Worm (Caenorhabditis elegans) whole organism, L3 larva: Measurements from ENCODE around the gene ZC262.7.
"Not testable (repeated sequence)": the region's sequence is repeated elsewhere in the genome, so short reads cannot be mapped to it uniquely, and the experiment has no call there.

Experiments used
- R02D3.7 ChIP-seq: fragments of 150-350 bp; optimal IDR thresholded peaks from 2 replicates; lab custom pipeline; 2014; ENCODE audit warnings: missing biosample characterization, missing genetic modification characterization
- ZK546.5 ChIP-seq: sonication (generic microtip); optimal IDR thresholded peaks from 2 replicates; lab custom pipeline; 2017; ENCODE audit warnings: missing biosample characterization, missing genetic modification characterization
- aly-2 ChIP-seq: fragments of 150-350 bp; optimal IDR thresholded peaks from 2 replicates; lab custom pipeline; 2014; ENCODE audit warnings: missing biosample characterization, missing genetic modification characterization
- ama-1 ChIP-seq: fragments of 150-350 bp; optimal IDR thresholded peaks from 2 replicates; lab custom pipeline; 2018
- ceh-28 ChIP-seq: fragments of 150-350 bp; optimal IDR thresholded peaks from 2 replicates; lab custom pipeline; 2014; ENCODE audit warnings: missing biosample characterization, missing genetic modification reagents, missing genetic modification characterization
- ceh-82 ChIP-seq: fragments of 150-350 bp; optimal IDR thresholded peaks from 2 replicates; lab custom pipeline; 2014; ENCODE audit warnings: missing biosample characterization, missing genetic modification characterization
- daf-12 ChIP-seq: fragments of 150-350 bp; optimal IDR thresholded peaks from 2 replicates; lab custom pipeline; 2014; ENCODE audit warnings: missing biosample characterization, missing genetic modification reagents, missing genetic modification characterization
- egl-27 ChIP-seq: sonication (generic microtip); optimal IDR thresholded peaks from 4 replicates; lab custom pipeline; 2017; ENCODE audit warnings: missing biosample characterization, missing genetic modification reagents, missing genetic modification characterization
- elt-1 ChIP-seq: fragments of 150-350 bp; optimal IDR thresholded peaks from 2 replicates; lab custom pipeline; 2014; ENCODE audit warnings: missing biosample characterization, missing genetic modification characterization
- elt-2 ChIP-seq: sonication (generic microtip); optimal IDR thresholded peaks from 2 replicates; lab custom pipeline; 2016; ENCODE audit warnings: missing genetic modification reagents, mild to moderate bottlenecking, missing genetic modification characterization, missing compliant biosample characterization
- fos-1 ChIP-seq: fragments of 150-350 bp; optimal IDR thresholded peaks from 2 replicates; lab custom pipeline; 2014; ENCODE audit warnings: missing biosample characterization, missing genetic modification characterization
- jun-1 ChIP-seq: fragments of 150-350 bp; optimal IDR thresholded peaks from 2 replicates; lab custom pipeline; 2014; ENCODE audit warnings: missing biosample characterization, missing genetic modification reagents, missing genetic modification characterization
- lin-15B ChIP-seq: fragments of 150-350 bp; optimal IDR thresholded peaks from 2 replicates; lab custom pipeline; 2014; ENCODE audit warnings: missing biosample characterization, missing genetic modification characterization
- mdl-1 ChIP-seq: fragments of 150-350 bp; optimal IDR thresholded peaks from 2 replicates; lab custom pipeline; 2014; ENCODE audit warnings: missing biosample characterization, missing genetic modification characterization
- nfya-1 ChIP-seq: sonication (generic microtip); optimal IDR thresholded peaks from 2 replicates; lab custom pipeline; 2017; ENCODE audit warnings: missing genetic modification characterization, mild to moderate bottlenecking, missing compliant biosample characterization, antibody characterized with exemption, moderate library complexity; ENCODE audit not compliant: insufficient read depth
- nhr-12 ChIP-seq: fragments of 150-350 bp; optimal IDR thresholded peaks from 2 replicates; lab custom pipeline; 2014; ENCODE audit warnings: missing biosample characterization, missing genetic modification characterization
- nhr-23 ChIP-seq: fragments of 150-350 bp; optimal IDR thresholded peaks from 2 replicates; lab custom pipeline; 2014; ENCODE audit warnings: missing biosample characterization, missing genetic modification reagents, missing genetic modification characterization
- nhr-43 ChIP-seq: sonication (generic microtip); optimal IDR thresholded peaks from 2 replicates; lab custom pipeline; 2016; ENCODE audit warnings: mild to moderate bottlenecking, missing genetic modification characterization, missing compliant biosample characterization; ENCODE audit not compliant: poor library complexity, severe bottlenecking
- nhr-76 ChIP-seq: fragments of 150-350 bp; sonication (generic microtip); optimal IDR thresholded peaks from 5 replicates; lab custom pipeline; 2014; ENCODE audit warnings: missing biosample characterization, missing genetic modification characterization
- pha-4 ChIP-seq: fragments of 150-350 bp; optimal IDR thresholded peaks from 2 replicates; lab custom pipeline; 2014; ENCODE audit warnings: missing biosample characterization, missing genetic modification reagents, missing genetic modification characterization
- pqm-1 ChIP-seq: fragments of 150-350 bp; optimal IDR thresholded peaks from 2 replicates; lab custom pipeline; 2017; ENCODE audit warnings: missing biosample characterization, missing genetic modification characterization, inconsistent platforms
- sea-2 ChIP-seq: fragments of 150-350 bp; sonication (generic microtip); optimal IDR thresholded peaks from 4 replicates; lab custom pipeline; 2014; ENCODE audit warnings: missing biosample characterization, missing genetic modification reagents, missing genetic modification characterization
- skn-1 ChIP-seq: fragments of 150-350 bp; optimal IDR thresholded peaks from 2 replicates; lab custom pipeline; 2014; ENCODE audit warnings: missing biosample characterization, missing genetic modification characterization
- snpc-4 ChIP-seq: fragments of 150-350 bp; optimal IDR thresholded peaks from 2 replicates; lab custom pipeline; 2014; ENCODE audit warnings: missing biosample characterization, missing genetic modification characterization
- tbx-2 ChIP-seq: sonication (generic microtip); optimal IDR thresholded peaks from 2 replicates; lab custom pipeline; 2016; ENCODE audit warnings: mild to moderate bottlenecking, missing genetic modification characterization, missing compliant biosample characterization
- unc-39 ChIP-seq: sonication (generic microtip); optimal IDR thresholded peaks from 4 replicates; lab custom pipeline; 2017; ENCODE audit warnings: missing biosample characterization, missing genetic modification characterization
- unc-62 ChIP-seq: fragments of 150-350 bp; sonication (generic microtip); optimal IDR thresholded peaks from 4 replicates; lab custom pipeline; 2014; ENCODE audit warnings: missing biosample characterization, missing genetic modification reagents, missing genetic modification characterization
- zag-1 ChIP-seq: fragments of 150-350 bp; optimal IDR thresholded peaks from 2 replicates; lab custom pipeline; 2014; ENCODE audit warnings: missing biosample characterization, missing genetic modification characterization
- ztf-11 ChIP-seq: fragments of 150-350 bp; optimal IDR thresholded peaks from 2 replicates; lab custom pipeline; 2014; ENCODE audit warnings: missing biosample characterization, missing genetic modification characterization

Gene ZC262.7

DNA sequence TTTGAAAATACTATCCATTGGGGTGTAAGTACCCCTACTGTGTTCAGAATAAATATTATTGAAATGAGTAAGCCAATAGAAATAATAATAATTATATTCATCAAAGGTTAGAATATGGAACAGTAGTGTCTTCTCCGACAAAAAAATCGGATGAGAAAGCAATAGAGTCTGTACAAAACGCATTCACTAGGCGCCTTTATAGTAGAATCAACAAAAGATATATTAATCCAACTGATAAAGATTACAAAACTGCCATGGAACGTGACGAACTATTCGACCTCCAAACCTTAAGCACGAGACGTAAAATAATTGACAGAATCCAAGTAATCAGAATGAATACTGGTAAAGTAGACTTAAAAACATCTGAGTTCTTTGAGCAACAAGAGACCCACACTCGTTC is 3.7 kb upstream of the ZC262.7 start, which contains the start of gene clc-29:
clc-29 (minus strand) TSS at position 101 of the 400 bp plus-strand sequence.
- TF ChIP-seq skn-1 (tag; lab: Kevin White, UChicago); fos-1 (tag; lab: Kevin White, UChicago); sea-2: not testable (repeated sequence)

DNA sequence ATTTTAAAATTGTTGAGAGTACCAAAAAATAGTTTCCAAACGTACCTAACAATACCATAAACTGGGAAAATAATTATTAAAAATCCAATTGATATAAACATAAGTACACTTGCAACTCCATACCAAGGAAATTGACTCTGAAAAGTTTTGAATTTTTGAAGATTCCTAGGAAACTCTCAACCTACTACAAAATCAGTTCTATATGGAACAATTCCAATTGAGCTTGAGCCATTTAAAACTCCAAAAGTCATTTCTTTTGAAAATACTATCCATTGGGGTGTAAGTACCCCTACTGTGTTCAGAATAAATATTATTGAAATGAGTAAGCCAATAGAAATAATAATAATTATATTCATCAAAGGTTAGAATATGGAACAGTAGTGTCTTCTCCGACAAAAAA is 4.8 kb downstream of the ZC262.7 start, which contains the start of gene clc-28:
clc-28 (minus strand) TSS at position 101 of the 400 bp plus-strand sequence.
- not testable (repeated sequence) for TF ChIP-seq ztf-11, zag-1, aly-2 (tag; lab: Kevin White, UChicago)

DNA sequence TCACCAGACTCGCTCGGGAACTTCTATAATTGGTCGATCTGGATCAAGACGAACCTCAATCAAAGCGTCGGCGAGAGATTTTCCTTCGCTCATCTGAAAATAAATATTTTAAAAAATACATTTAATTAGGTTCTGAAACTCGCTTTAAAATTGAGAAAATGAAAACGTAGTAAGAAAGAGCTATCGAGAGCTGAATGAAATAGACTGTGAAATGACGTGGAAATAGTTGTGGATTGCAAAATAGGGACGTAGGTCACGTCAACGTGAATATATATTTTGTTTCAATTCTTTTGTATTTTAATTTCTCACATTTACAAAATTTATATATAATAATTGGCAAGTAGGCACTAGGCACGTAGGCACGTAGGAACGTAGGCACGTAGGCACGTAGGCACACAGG is 9.7 kb downstream of the ZC262.7 start, which contains the start of gene ZC262.4:
ZC262.4 (minus strand) TSS at position 101 of the 400 bp plus-strand sequence.
- no peak for TF ChIP-seq egl-27
- TF ChIP-seq pqm-1 (tag; lab: Kevin White, UChicago): no peak
- no peak for TF ChIP-seq aly-2 (tag; lab: Kevin White, UChicago)
- TF ChIP-seq snpc-4 (tag; lab: Kevin White, UChicago): no peak
- no peak for TF ChIP-seq elt-2
- no peak for TF ChIP-seq ztf-11 (tag; lab: Kevin White, UChicago)
- no peak for TF ChIP-seq nhr-43 (tag; lab: Kevin White, UChicago)
- TF ChIP-seq unc-62 (GFP tag; lab: Kevin White, UChicago): no peak
- TF ChIP-seq nhr-12 (tag; lab: Kevin White, UChicago): no peak
- no peak for TF ChIP-seq zag-1 (tag; lab: Kevin White, UChicago)
- no peak for TF ChIP-seq unc-39 (tag; lab: Kevin White, UChicago)
- no peak for TF ChIP-seq R02D3.7

DNA sequence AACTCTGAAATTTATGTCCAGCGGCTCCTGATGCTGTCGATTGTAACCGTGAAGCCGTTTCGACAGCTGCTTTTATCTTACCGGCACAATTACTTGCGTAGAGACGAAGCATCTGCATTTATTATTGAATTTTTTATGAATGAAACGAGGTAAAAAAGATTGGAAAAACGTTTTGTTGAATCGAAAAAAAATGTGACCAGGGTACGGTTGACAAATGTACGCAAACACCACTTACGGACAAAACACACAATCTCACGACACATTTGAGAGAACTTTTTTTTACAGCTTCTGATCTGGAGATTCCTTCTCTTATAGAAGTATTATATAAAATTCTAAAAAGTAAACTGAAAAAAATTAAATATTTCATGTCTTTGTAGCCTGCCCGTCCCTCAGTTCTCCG is 12.4 kb downstream of the ZC262.7 start, which contains the start of the genes mrps-18A and ZC262.2:
mrps-18A (minus strand) TSS at position 141 of the 400 bp plus-strand sequence.
ZC262.2 (plus strand) TSS at position 284 of the 400 bp plus-strand sequence.
- TF ChIP-seq aly-2 (tag; lab: Kevin White, UChicago) (no peak), R02D3.7 (no peak), elt-1 (tag; lab: Kevin White, UChicago) (no peak), ceh-82 (no peak), mdl-1 (no peak), ama-1 (lab: Kevin White, UChicago) (no peak), nhr-23 (tag; lab: Kevin White, UChicago) (peak; percentile 5), lin-15B (tag; lab: Kevin White, UChicago) (peak; percentile 14), nhr-76 (tag; lab: Kevin White, UChicago) (no peak), nfya-1 (tag; lab: Kevin White, UChicago) (peak; percentile 76), tbx-2 (tag; lab: Kevin White, UChicago) (no peak), ZK546.5 (no peak), fos-1 (tag; lab: Kevin White, UChicago) (no peak), elt-2 (no peak), pha-4 (tag; lab: Kevin White, UChicago) (peak; percentile 63)

DNA sequence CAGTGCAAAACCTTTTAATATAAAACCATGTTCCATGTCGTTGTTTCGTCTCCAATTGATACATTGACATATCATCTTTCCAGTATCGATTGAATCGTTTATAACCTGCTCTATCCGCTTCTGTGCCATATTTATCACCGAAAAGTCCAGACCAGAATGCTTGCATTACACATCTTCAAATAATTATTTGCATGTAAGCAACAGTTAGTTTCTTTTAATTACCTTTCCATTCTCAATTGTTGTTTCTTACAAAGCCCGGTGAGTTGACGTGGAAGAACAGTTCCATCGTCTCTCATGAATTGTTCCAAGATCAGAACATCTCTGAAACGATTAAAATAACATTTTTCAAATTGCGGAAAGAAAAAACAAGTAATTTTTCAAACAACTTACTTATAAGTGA is 12.9 kb downstream of the ZC262.7 start, which contains the start of gene iglr-2:
iglr-2 (minus strand) TSS at position 101 of the 400 bp plus-strand sequence.
- no peak for TF ChIP-seq tbx-2 (tag; lab: Kevin White, UChicago)
- TF ChIP-seq skn-1 (tag; lab: Kevin White, UChicago): no peak
- no peak for TF ChIP-seq ceh-28
- no peak for TF ChIP-seq daf-12 (tag; lab: Kevin White, UChicago)
- TF ChIP-seq ZK546.5: no peak

DNA sequence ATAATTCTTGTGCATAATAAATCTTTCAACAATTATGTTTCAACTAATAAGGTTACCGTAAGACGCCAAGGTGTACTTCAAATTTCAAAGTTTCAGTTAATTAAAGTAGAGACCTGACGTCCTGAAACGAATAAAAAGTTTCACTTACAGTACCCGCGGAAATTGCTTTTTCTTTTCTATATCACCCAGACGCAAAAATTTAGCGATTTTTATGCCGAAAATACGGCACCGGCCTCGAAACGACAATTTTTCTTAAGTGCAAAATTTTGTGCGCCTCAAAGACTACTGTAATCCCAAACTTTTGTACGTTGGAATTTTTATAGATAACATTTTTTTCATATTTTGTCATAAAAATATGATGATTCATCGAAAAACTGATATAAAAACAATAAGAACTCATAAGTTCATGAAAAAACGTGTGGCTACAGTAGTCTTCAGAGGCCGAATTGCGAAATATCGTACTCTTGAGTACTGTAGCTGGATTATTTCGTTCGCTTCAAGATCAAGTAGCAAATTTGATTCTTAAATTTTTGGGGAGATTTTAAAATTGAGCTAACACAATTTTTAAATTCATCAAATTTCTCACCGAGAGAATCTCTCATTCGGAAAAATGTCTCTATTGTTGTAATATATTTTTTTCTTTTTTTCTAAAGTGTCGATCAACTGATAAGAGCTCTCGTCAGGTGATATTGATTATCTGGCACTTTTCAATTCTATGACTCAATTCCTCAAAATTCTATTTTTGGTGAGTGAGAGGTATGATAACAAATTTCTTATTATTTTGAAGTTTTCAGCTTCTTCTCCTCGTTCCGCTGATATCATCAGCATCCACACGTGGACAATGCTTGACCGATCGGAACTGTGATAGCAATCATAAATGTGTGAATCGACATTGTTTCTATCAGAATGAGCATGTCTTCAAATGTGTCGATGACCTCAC is 18.3 kb downstream of the ZC262.7 start, which contains the start of gene ZC262.13:
ZC262.13 (plus strand) TSS at position 641 of the 940 bp plus-strand sequence.
- TF ChIP-seq fos-1 (tag; lab: Kevin White, UChicago): no peak
- TF ChIP-seq pha-4 (tag; lab: Kevin White, UChicago): peak; percentile 49
- peak; percentile 70 for TF ChIP-seq pqm-1 (tag; lab: Kevin White, UChicago)
- peak; percentile 38 for TF ChIP-seq jun-1 (tag; lab: Kevin White, UChicago)
- TF ChIP-seq elt-2: peak; percentile 91
- no peak for TF ChIP-seq ZK546.5
- peak; percentile 24 for TF ChIP-seq ceh-28
- TF ChIP-seq, all 47 proteins: peak for 5
